Fruit fly (Drosophila melanogaster) whole organism, embryonic: ENCODE results near the gene CG8870.

Experiments
- Awh ChIP-seq: fragments of 200-800 bp; sonication (Bioruptor generic); IDR thresholded peaks from 2 replicates; pipeline ENCODE4, ENCODE4 v1.3.6; 2022; ENCODE audit warnings: missing biosample characterization, missing genetic modification characterization
- C15 ChIP-seq: fragments of 200-800 bp; sonication (Bioruptor generic); IDR thresholded peaks from 3 replicates; pipeline ENCODE4 v1.3.6; 2022; ENCODE audit warnings: missing biosample characterization, missing genetic modification characterization
- CG10209 ChIP-seq: fragments of 200-800 bp; sonication (Bioruptor generic); optimal IDR thresholded peaks from 3 replicates; lab custom pipeline; 2017; ENCODE audit warnings: missing biosample characterization, mild to moderate bottlenecking, missing genetic modification characterization, missing genetic modification reagents
- CG10979 ChIP-seq: fragments of 200-800 bp; sonication (Bioruptor generic); optimal IDR thresholded peaks from 2 replicates; lab custom pipeline; 2018; ENCODE audit warnings: missing biosample characterization, mild to moderate bottlenecking, missing genetic modification characterization, moderate library complexity
- CG11560 ChIP-seq: fragments of 200-800 bp; sonication (Bioruptor generic); IDR thresholded peaks from 3 replicates; pipeline ENCODE4 v1.3.6; 2022; ENCODE audit warnings: missing biosample characterization, missing genetic modification characterization
- CG12769 ChIP-seq: fragments of 200-800 bp; sonication (Bioruptor generic); optimal IDR thresholded peaks from 2 replicates; lab custom pipeline; 2019; ENCODE audit warnings: missing biosample characterization, mild to moderate bottlenecking, missing genetic modification characterization, moderate library complexity
- CG13296 ChIP-seq: fragments of 200-800 bp; sonication (Bioruptor generic); optimal IDR thresholded peaks from 3 replicates; lab custom pipeline; 2018; ENCODE audit warnings: missing biosample characterization, mild to moderate bottlenecking, missing genetic modification characterization
- CG13424 ChIP-seq: fragments of 200-800 bp; sonication (Bioruptor generic); optimal IDR thresholded peaks from 2 replicates; lab custom pipeline; 2019; ENCODE audit warnings: missing biosample characterization, mild to moderate bottlenecking, missing genetic modification characterization, moderate library complexity
- CG14710 ChIP-seq: fragments of 200-800 bp; sonication (Bioruptor generic); optimal IDR thresholded peaks from 3 replicates; lab custom pipeline; 2019; ENCODE audit warnings: missing biosample characterization, mild to moderate bottlenecking, missing genetic modification characterization, moderate library complexity
- CG14965 ChIP-seq: fragments of 200-800 bp; sonication (Bioruptor generic); optimal IDR thresholded peaks from 2 replicates; lab custom pipeline; 2016; ENCODE audit warnings: missing biosample characterization, missing genetic modification characterization, borderline replicate concordance
- CG1602 ChIP-seq: fragments of 200-800 bp; sonication (Bioruptor generic); optimal IDR thresholded peaks from 3 replicates; lab custom pipeline; 2016; ENCODE audit warnings: missing biosample characterization, missing genetic modification characterization
- CG1647 ChIP-seq: fragments of 200-800 bp; sonication (Bioruptor generic); optimal IDR thresholded peaks from 3 replicates; lab custom pipeline; 2016; ENCODE audit warnings: missing biosample characterization, missing genetic modification characterization
- CG17328 ChIP-seq: fragments of 200-800 bp; sonication (Bioruptor generic); IDR thresholded peaks from 2 replicates; pipeline ENCODE4 v1.3.6; 2022; ENCODE audit warnings: missing biosample characterization, missing genetic modification characterization
- CG18262 ChIP-seq: fragments of 200-800 bp; optimal IDR thresholded peaks from 3 replicates; lab custom pipeline; 2019; ENCODE audit warnings: missing biosample characterization, mild to moderate bottlenecking, missing genetic modification characterization, moderate library complexity
- CG18764 ChIP-seq: fragments of 200-800 bp; sonication (Bioruptor generic); optimal IDR thresholded peaks from 3 replicates; lab custom pipeline; 2016; ENCODE audit warnings: missing biosample characterization, missing genetic modification characterization
- CG2875 ChIP-seq: fragments of 200-800 bp; sonication (Bioruptor generic); optimal IDR thresholded peaks from 2 replicates; lab custom pipeline; 2017; ENCODE audit warnings: missing biosample characterization, mild to moderate bottlenecking, missing genetic modification characterization, missing genetic modification reagents
- CG2889 ChIP-seq: fragments of 200-800 bp; sonication (Bioruptor generic); IDR thresholded peaks from 3 replicates; pipeline ENCODE4 v1.3.6; 2022; ENCODE audit warnings: missing biosample characterization, missing genetic modification characterization
- CG3163 ChIP-seq: fragments of 200-800 bp; sonication (Bioruptor generic); optimal IDR thresholded peaks from 3 replicates; lab custom pipeline; 2016; ENCODE audit warnings: missing biosample characterization, missing genetic modification characterization
- CG32532 ChIP-seq: fragments of 200-800 bp; sonication (Bioruptor generic); IDR thresholded peaks from 2 replicates; pipeline ENCODE4 v1.3.6; 2022; ENCODE audit warnings: missing biosample characterization, missing genetic modification characterization
- CG33557 ChIP-seq: fragments of 200-800 bp; sonication (Bioruptor generic); optimal IDR thresholded peaks from 2 replicates; lab custom pipeline; 2019; ENCODE audit warnings: missing biosample characterization, mild to moderate bottlenecking, missing genetic modification characterization, moderate library complexity
- CG43689 ChIP-seq: fragments of 200-800 bp; sonication (Bioruptor generic); IDR thresholded peaks from 2 replicates; pipeline ENCODE4 v1.3.6; 2022; ENCODE audit warnings: missing biosample characterization, missing genetic modification characterization
- CG6765 ChIP-seq: fragments of 200-800 bp; sonication (Bioruptor generic); optimal IDR thresholded peaks from 3 replicates; lab custom pipeline; 2017; ENCODE audit warnings: missing biosample characterization, mild to moderate bottlenecking, missing genetic modification characterization
- CG8944 ChIP-seq: fragments of 200-800 bp; sonication (Bioruptor generic); optimal IDR thresholded peaks from 3 replicates; lab custom pipeline; 2016; ENCODE audit warnings: missing biosample characterization, missing genetic modification characterization
- CG9817 ChIP-seq: fragments of 200-800 bp; sonication (Bioruptor generic); optimal IDR thresholded peaks from 2 replicates; lab custom pipeline; 2018; ENCODE audit warnings: missing biosample characterization, mild to moderate bottlenecking, missing genetic modification characterization, moderate library complexity
- Doc3 ChIP-seq: fragments of 200-800 bp; sonication (Bioruptor generic); IDR thresholded peaks from 3 replicates; pipeline ENCODE4 v1.3.6; 2022; ENCODE audit warnings: missing biosample characterization, missing genetic modification characterization; ENCODE audit not compliant: partially characterized antibody
- Ets65A ChIP-seq: fragments of 200-800 bp; sonication (Bioruptor generic); peaks from one replicate; lab custom pipeline; 2016; ENCODE audit warnings: missing biosample characterization, missing genetic modification characterization
- NK7.1 ChIP-seq: fragments of 200-800 bp; sonication (Bioruptor generic); optimal IDR thresholded peaks from 3 replicates; lab custom pipeline; 2016; ENCODE audit warnings: missing biosample characterization, missing genetic modification characterization
- Oaz ChIP-seq: fragments of 200-800 bp; sonication (Bioruptor generic); IDR thresholded peaks from 2 replicates; pipeline ENCODE4 v1.3.6; 2022; ENCODE audit warnings: missing biosample characterization, missing genetic modification characterization
- Opbp ChIP-seq: fragments of 200-800 bp; sonication (Bioruptor generic); IDR thresholded peaks from 3 replicates; pipeline ENCODE4 v1.3.6; 2022; ENCODE audit warnings: missing biosample characterization, missing genetic modification characterization; ENCODE audit not compliant: partially characterized antibody
- Ravus ChIP-seq: fragments of 200-800 bp; sonication (Bioruptor generic); IDR thresholded peaks from 2 replicates; pipeline ENCODE4 v1.3.6; 2022; ENCODE audit warnings: missing biosample characterization, missing genetic modification characterization
- YL-1 ChIP-seq: fragments of 200-800 bp; sonication (Bioruptor generic); optimal IDR thresholded peaks from 3 replicates; lab custom pipeline; 2017; ENCODE audit warnings: missing biosample characterization, mild to moderate bottlenecking, missing genetic modification characterization
- al ChIP-seq: fragments of 200-800 bp; sonication (Bioruptor generic); IDR thresholded peaks from 2 replicates; pipeline ENCODE4 v1.3.6; 2022; ENCODE audit warnings: missing biosample characterization, missing genetic modification characterization
- btn ChIP-seq: fragments of 200-800 bp; sonication (Bioruptor generic); optimal IDR thresholded peaks from 2 replicates; lab custom pipeline; 2016; ENCODE audit warnings: missing biosample characterization, missing genetic modification characterization
- cato ChIP-seq: fragments of 200-800 bp; sonication (Bioruptor generic); optimal IDR thresholded peaks from 2 replicates; lab custom pipeline; 2016; ENCODE audit warnings: missing biosample characterization, missing genetic modification characterization, borderline replicate concordance
- cg ChIP-seq: fragments of 200-800 bp; sonication (Bioruptor generic); optimal IDR thresholded peaks from 3 replicates; lab custom pipeline; 2019; ENCODE audit warnings: missing biosample characterization, mild to moderate bottlenecking, missing genetic modification characterization, moderate library complexity
- disco-r ChIP-seq: fragments of 200-800 bp; sonication (Bioruptor generic); optimal IDR thresholded peaks from 2 replicates; lab custom pipeline; 2016; ENCODE audit warnings: missing biosample characterization, missing genetic modification characterization
- dmrt99B ChIP-seq: fragments of 200-800 bp; sonication (Bioruptor generic); optimal IDR thresholded peaks from 2 replicates; lab custom pipeline; 2018; ENCODE audit warnings: missing biosample characterization, mild to moderate bottlenecking, missing genetic modification characterization, moderate library complexity
- emc ChIP-seq: fragments of 200-800 bp; sonication (Bioruptor generic); optimal IDR thresholded peaks from 2 replicates; lab custom pipeline; 2016; ENCODE audit warnings: missing biosample characterization, missing genetic modification characterization
- insv ChIP-seq, 2 experiments: fragments of 200-800 bp; sonication (Bioruptor generic); optimal IDR thresholded peaks; 3 replicates each; lab custom pipeline; 2016 to 2018; ENCODE audit warnings: missing biosample characterization in 2 of 2, missing genetic modification characterization in 2 of 2
- mld ChIP-seq: fragments of 200-800 bp; sonication (Bioruptor generic); IDR thresholded peaks from 3 replicates; pipeline ENCODE4 v1.3.6; 2022; ENCODE audit warnings: missing biosample characterization, missing genetic modification characterization; ENCODE audit not compliant: partially characterized antibody
- nau ChIP-seq: fragments of 200-800 bp; sonication (Bioruptor generic); optimal IDR thresholded peaks from 3 replicates; lab custom pipeline; 2017; ENCODE audit warnings: missing biosample characterization, mild to moderate bottlenecking, missing genetic modification characterization, missing genetic modification reagents
- pan ChIP-seq, 4 experiments: fragments of >200 bp in 3 of 4; fragments of 200-800 bp in 1 of 4; sonication (Bioruptor generic) in 1 of 4; optimal IDR thresholded peaks in 3 of 4; IDR thresholded peaks in 1 of 4; 2 replicates each; pipeline versions ENCODE4 v1.3.6 to Lab custom; 2017 to 2022; ENCODE audit warnings: missing biosample characterization in 2 of 4, missing genetic modification characterization in 2 of 4, mixed read lengths in 1 of 4
- pb ChIP-seq: fragments of 200-800 bp; sonication (Bioruptor generic); optimal IDR thresholded peaks from 3 replicates; lab custom pipeline; 2016; ENCODE audit warnings: missing biosample characterization, missing genetic modification characterization
- pnt ChIP-seq: fragments of 200-800 bp; sonication (Bioruptor generic); optimal IDR thresholded peaks from 3 replicates; lab custom pipeline; 2016; ENCODE audit warnings: missing biosample characterization, missing genetic modification characterization
- prd ChIP-seq, 3 experiments: fragments of >200 bp in 2 of 3; fragments of 200-800 bp in 1 of 3; sonication (Bioruptor generic) in 1 of 3; optimal IDR thresholded peaks in 2 of 3; IDR thresholded peaks in 1 of 3; 2 replicates in 2 of 3; 3 replicates in 1 of 3; pipeline versions ENCODE4 v1.3.6 to Lab custom; 2017 to 2022; ENCODE audit warnings: missing biosample characterization in 1 of 3, missing genetic modification characterization in 1 of 3
- sc ChIP-seq, 3 experiments: fragments of >200 bp in 2 of 3; fragments of 200-800 bp in 1 of 3; sonication (Bioruptor generic) in 1 of 3; optimal IDR thresholded peaks; 2 replicates in 2 of 3; 3 replicates in 1 of 3; lab custom pipeline; 2017; ENCODE audit warnings: mild to moderate bottlenecking in 1 of 3, missing biosample characterization in 1 of 3, missing genetic modification characterization in 1 of 3, missing genetic modification reagents in 1 of 3
- sug ChIP-seq: fragments of 200-800 bp; optimal IDR thresholded peaks from 2 replicates; lab custom pipeline; 2019; ENCODE audit warnings: missing biosample characterization, mild to moderate bottlenecking, missing genetic modification characterization, moderate library complexity
- tio ChIP-seq: fragments of 200-800 bp; sonication (Bioruptor generic); optimal IDR thresholded peaks from 2 replicates; lab custom pipeline; 2017; ENCODE audit warnings: missing biosample characterization, missing genetic modification characterization, inconsistent platforms

Gene CG8870

dm6 chr3R:13428341-13429040 is 48.8 kb downstream of the CG8870 start (continued):
- TF ChIP-seq sug (tag; lab: Kevin White, UChicago), result no peak
- TF ChIP-seq Doc3 (GFP tag; lab: Robert Waterston, UW), result no peak
- TF ChIP-seq CG1647 (GFP tag; lab: Kevin White, UChicago), result no peak
- no peak for TF ChIP-seq CG2889 (GFP tag; lab: Robert Waterston, UW)
- no peak for TF ChIP-seq CG11560 (tag; lab: Robert Waterston, UW)
- peak; percentile 67 for TF ChIP-seq nau (GFP tag; lab: Kevin White, UChicago)
- no peak for TF ChIP-seq al
- TF ChIP-seq CG12769 (tag; lab: Kevin White, UChicago), result peak; percentile 55
- peak; percentile 57 for TF ChIP-seq CG1602
- no peak for TF ChIP-seq pb (GFP tag; lab: Kevin White, UChicago)
- peak; percentile 51 for TF ChIP-seq CG10209 (GFP tag; lab: Kevin White, UChicago)
- TF ChIP-seq cato (GFP tag; lab: Kevin White, UChicago), result no peak
- TF ChIP-seq CG33557, result peak; percentile 45
- no peak for TF ChIP-seq emc (GFP tag; lab: Kevin White, UChicago)
- no peak for TF ChIP-seq cg (GFP tag; lab: Kevin White, UChicago)
- peak; percentile 57 for TF ChIP-seq CG9817 (tag; lab: Kevin White, UChicago)
- TF ChIP-seq CG17328, result peak; percentile 71
- TF ChIP-seq CG43689 (GFP tag; lab: Robert Waterston, UW), result no peak
- no peak for TF ChIP-seq C15 (GFP tag; lab: Robert Waterston, UW)
- no peak for TF ChIP-seq disco-r (GFP tag; lab: Kevin White, UChicago)
- TF ChIP-seq pnt (GFP tag; lab: Kevin White, UChicago), result peak; percentile 42
- no peak for TF ChIP-seq prd (optimal IDR thresholded peaks at IDR 0.05; lab: Kevin White, UChicago)
- peak; percentile 80 for TF ChIP-seq prd (GFP tag; IDR thresholded peaks at IDR 0.05; lab: Robert Waterston, UW)
- peak; percentile 80 for TF ChIP-seq dmrt99B (tag; lab: Kevin White, UChicago)
- TF ChIP-seq btn (GFP tag; lab: Kevin White, UChicago), result peak; percentile 11
- TF ChIP-seq CG18764, result peak; percentile 25
- peak; percentile 92 for TF ChIP-seq Ets65A
- TF ChIP-seq CG32532, result peak; percentile 54
- no peak for TF ChIP-seq Oaz
- TF ChIP-seq CG14965 (GFP tag; lab: Kevin White, UChicago), result no peak
- peak; percentile 36 for TF ChIP-seq CG13296 (GFP tag; lab: Kevin White, UChicago)
- no peak for TF ChIP-seq Opbp
- TF ChIP-seq insv (GFP tag; optimal IDR thresholded peaks at IDR 0.05; lab: Kevin White, UChicago), result no peak
- TF ChIP-seq Awh (GFP tag; lab: Robert Waterston, UW), result 0 out of 2 replicates have a peak, but pooled peaks have one; percentile 33
- TF ChIP-seq CG2875 (GFP tag; lab: Kevin White, UChicago), result peak; percentile 36
- TF ChIP-seq CG13424 (tag; lab: Kevin White, UChicago), result peak; percentile 71
- no peak for TF ChIP-seq CG3163 (GFP tag; lab: Kevin White, UChicago)
- peak; percentile 78 for TF ChIP-seq CG18262 (tag; lab: Kevin White, UChicago)
- TF ChIP-seq pan (optimal IDR thresholded peaks at IDR 0.05; lab: Kevin White, UChicago), result no peak
- TF ChIP-seq pan (GFP tag; optimal IDR thresholded peaks at IDR 0.05 in 1 of 2, IDR thresholded peaks at IDR 0.05 in 1 of 2), result peak in 1 of 2 experiments; percentile 79
- no peak for TF ChIP-seq mld (GFP tag; lab: Robert Waterston, UW)
- peak; percentile 69 for TF ChIP-seq CG14710 (tag; lab: Kevin White, UChicago)
- TF ChIP-seq CG6765 (GFP tag; lab: Kevin White, UChicago), result no peak
- no peak for TF ChIP-seq NK7.1 (GFP tag; lab: Kevin White, UChicago)
- peak; percentile 81 for TF ChIP-seq CG10979 (tag; lab: Kevin White, UChicago)
- TF ChIP-seq YL-1, result no peak
- no peak for TF ChIP-seq Ravus (GFP tag; lab: Robert Waterston, UW)
- peak; percentile 45 for TF ChIP-seq tio (GFP tag; lab: Kevin White, UChicago)
- no peak for TF ChIP-seq sc (optimal IDR thresholded peaks at IDR 0.05; lab: Kevin White, UChicago)
- TF ChIP-seq sc (GFP tag; optimal IDR thresholded peaks at IDR 0.05; lab: Kevin White, UChicago), result no peak
- peak; percentile 40 for TF ChIP-seq CG8944
